Fruit fly (Drosophila melanogaster): ENCODE measurements around the gene Tim9a.

Tim9a gene

DNA sequence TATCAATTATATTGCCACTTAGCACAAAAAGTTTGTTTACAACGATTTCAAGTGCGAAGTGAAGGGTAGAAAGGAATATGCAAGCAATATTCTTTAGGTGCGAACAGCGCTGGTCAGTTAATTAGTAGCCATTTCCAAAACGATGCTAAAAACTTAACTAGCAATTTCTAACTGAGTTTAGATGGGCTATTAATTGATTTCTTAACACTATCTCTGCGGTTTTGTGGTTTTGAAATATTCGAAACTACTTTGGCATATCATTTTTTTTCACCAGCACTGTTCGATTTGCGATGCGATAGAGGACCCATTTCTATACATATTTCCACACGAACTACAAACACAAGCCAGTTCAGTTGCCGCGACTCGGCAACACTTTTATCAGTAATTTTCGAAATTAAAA, 8.5 kb upstream of the Tim9a start:
- TF ChIP-seq so (GFP tag; IDR thresholded peaks at IDR 0.05), result 0 out of 3 replicates have a peak, but pooled peaks have one; percentile 15
- TF ChIP-seq eve (GFP tag; optimal IDR thresholded peaks at IDR 0.05), result peak in 1 of 2 experiments; percentile 18
- peak; percentile 82 for TF ChIP-seq CG11696 (GFP tag; IDR thresholded peaks at IDR 0.05)
- peak; percentile 30; the same call in 1 of the 2 replicates for TF ChIP-seq Atf6 (GFP tag; IDR thresholded peaks at IDR 0.05)
- peak; percentile 31 for TF ChIP-seq grau (tag; optimal IDR thresholded peaks at IDR 0.05)
- peak; percentile 8 for TF ChIP-seq CG12155 (GFP tag; optimal IDR thresholded peaks at IDR 0.05)
- peak; percentile 44 for TF ChIP-seq CG3281 (GFP tag; optimal IDR thresholded peaks at IDR 0.05)
- TF ChIP-seq CG15011 (GFP tag; optimal IDR thresholded peaks at IDR 0.05), result peak; percentile 6
- TF ChIP-seq CG13775 (GFP tag; optimal IDR thresholded peaks at IDR 0.05), result peak; percentile 12
- peak; percentile 49 for TF ChIP-seq lilli (GFP tag; optimal IDR thresholded peaks at IDR 0.05)
- TF ChIP-seq pan (optimal IDR thresholded peaks at IDR 0.05), result no peak
- no peak for TF ChIP-seq pan (GFP tag; optimal IDR thresholded peaks at IDR 0.05 in 1 of 2, IDR thresholded peaks at IDR 0.05 in 1 of 2)
- TF ChIP-seq cad (GFP tag; optimal IDR thresholded peaks at IDR 0.05), result no peak
- TF ChIP-seq unpg (GFP tag; optimal IDR thresholded peaks at IDR 0.05), result peak; percentile 2
- peak; percentile 11 for TF ChIP-seq PHDP (tag; optimal IDR thresholded peaks at IDR 0.05)
- TF ChIP-seq CG7786 (GFP tag; optimal IDR thresholded peaks at IDR 0.05), result peak; percentile 19
- TF ChIP-seq CG11456 (GFP tag; IDR thresholded peaks at IDR 0.05), result 0 out of 3 replicates have a peak, but pooled peaks have one; percentile 43
- TF ChIP-seq Ada2b (GFP tag; IDR thresholded peaks at IDR 0.05), result no peak
- TF ChIP-seq BEAF-32 (GFP tag; optimal IDR thresholded peaks at IDR 0.05), result no peak
- TF ChIP-seq ewg (GFP tag; optimal IDR thresholded peaks at IDR 0.05), result no peak
- peak; percentile 70 for TF ChIP-seq lab (GFP tag; optimal IDR thresholded peaks at IDR 0.05)
- no peak for TF ChIP-seq B-H1 (GFP tag; IDR thresholded peaks at IDR 0.05)
- TF ChIP-seq Nf-YA (GFP tag; IDR thresholded peaks at IDR 0.05), result no peak
- peak; percentile 69 for TF ChIP-seq exex (tag; optimal IDR thresholded peaks at IDR 0.05)
- peak; percentile 86 for TF ChIP-seq Med (GFP tag)
- no peak for TF ChIP-seq klu (GFP tag; IDR thresholded peaks at IDR 0.05)
- TF ChIP-seq pho (GFP tag; optimal IDR thresholded peaks at IDR 0.05), result peak; percentile 15
- peak; percentile 27 for TF ChIP-seq HHEX (GFP tag; optimal IDR thresholded peaks at IDR 0.05)
- TF ChIP-seq sens (GFP tag), result peak; percentile 63
- TF ChIP-seq Hmr (GFP tag; optimal IDR thresholded peaks at IDR 0.05), result peak; percentile 52
- no peak for TF ChIP-seq peb (GFP tag; IDR thresholded peaks at IDR 0.05)
- TF ChIP-seq Drgx (GFP tag; IDR thresholded peaks at IDR 0.05), result peak; percentile 55
- peak; percentile 17; the same call in 1 of the 2 replicates for TF ChIP-seq E2f1 (GFP tag; IDR thresholded peaks at IDR 0.05)
- no peak for TF ChIP-seq CG32767 (GFP tag; IDR thresholded peaks at IDR 0.05)
- TF ChIP-seq Meics (GFP tag; optimal IDR thresholded peaks at IDR 0.05), result peak; percentile 37
- peak; percentile 71 for TF ChIP-seq CG2120 (GFP tag; optimal IDR thresholded peaks at IDR 0.05)
- TF ChIP-seq stc (GFP tag; IDR thresholded peaks at IDR 0.05), result peak; percentile 54
- TF ChIP-seq CG15514 (GFP tag; optimal IDR thresholded peaks at IDR 0.05), result peak; percentile 29
- TF ChIP-seq Adf1 (GFP tag; IDR thresholded peaks at IDR 0.05), result no peak
- TF ChIP-seq CG9727 (GFP tag; optimal IDR thresholded peaks at IDR 0.05), result peak; percentile 37
- TF ChIP-seq ind (GFP tag; optimal IDR thresholded peaks at IDR 0.05), result peak; percentile 3
- TF ChIP-seq pum (GFP tag; optimal IDR thresholded peaks at IDR 0.05), result no peak
- no peak for TF ChIP-seq fru (optimal IDR thresholded peaks at IDR 0.05)
- TF ChIP-seq CG7839 (tag; optimal IDR thresholded peaks at IDR 0.05), result peak; percentile 17
- peak; percentile 2 for TF ChIP-seq sug (tag; optimal IDR thresholded peaks at IDR 0.05)
- TF ChIP-seq CG30403 (GFP tag; optimal IDR thresholded peaks at IDR 0.05), result peak; percentile 16
- no peak for TF ChIP-seq CG5245 (GFP tag; optimal IDR thresholded peaks at IDR 0.05)
- TF ChIP-seq Rfx (GFP tag; IDR thresholded peaks at IDR 0.05), result peak; percentile 39; the same call in 1 of the 2 replicates
- TF ChIP-seq row (GFP tag; IDR thresholded peaks at IDR 0.05), result peak; percentile 51; the same call in 2 of the 3 replicates
- no peak for TF ChIP-seq maf-S (GFP tag; optimal IDR thresholded peaks at IDR 0.05)
- peak; percentile 12 for TF ChIP-seq CG8388 (GFP tag; optimal IDR thresholded peaks at IDR 0.05)
- peak; percentile 16; the same call in 1 of the 2 replicates for TF ChIP-seq CG14014 (GFP tag; IDR thresholded peaks at IDR 0.05)
